Worm (Caenorhabditis elegans) whole organism, midembryonic: ENCODE results near the gene lido-17.

Source experiments
- T22C8.4 ChIP-seq: fragments of 200-800 bp; sonication (Bioruptor generic); IDR thresholded peaks from 2 replicates; pipeline ENCODE4 v1.3.6; 2022; ENCODE audit warnings: missing genetic modification characterization, missing compliant biosample characterization
- cog-1 ChIP-seq: sonication (generic microtip); optimal IDR thresholded peaks from 2 replicates; lab custom pipeline; 2016; ENCODE audit warnings: missing genetic modification characterization, missing compliant biosample characterization
- flt-1 ChIP-seq: fragments of 200-800 bp; sonication (Bioruptor generic); IDR thresholded peaks from 2 replicates; pipeline ENCODE4 v1.3.6; 2022; ENCODE audit warnings: missing genetic modification characterization, missing compliant biosample characterization
- klf-2 ChIP-seq: fragments of 200-800 bp; sonication (Bioruptor generic); conservative IDR thresholded peaks from 2 replicates; pipeline ENCODE4 v1.3.6; 2022; ENCODE audit warnings: missing genetic modification reagents, missing genetic modification characterization, missing compliant biosample characterization
- med-1 ChIP-seq: sonication (generic microtip); optimal IDR thresholded peaks from 2 replicates; lab custom pipeline; 2017; ENCODE audit warnings: missing genetic modification characterization, mild to moderate bottlenecking, missing compliant biosample characterization, antibody characterized with exemption, missing genetic modification reagents; ENCODE audit not compliant: insufficient read depth
- ref-1 ChIP-seq: fragments of 200-800 bp; sonication (Bioruptor generic); conservative IDR thresholded peaks from 2 replicates; pipeline ENCODE4 v1.3.6; 2022; ENCODE audit warnings: missing genetic modification reagents, missing genetic modification characterization, missing compliant biosample characterization
- tab-1 ChIP-seq: fragments of 200-800 bp; sonication (Bioruptor generic); IDR thresholded peaks from 2 replicates; pipeline ENCODE4 v1.3.6; 2022; ENCODE audit warnings: missing genetic modification characterization, missing compliant biosample characterization
- ztf-23 ChIP-seq: fragments of 200-800 bp; sonication (Bioruptor generic); IDR thresholded peaks from 2 replicates; pipeline ENCODE4 v1.3.6; 2022; ENCODE audit warnings: missing genetic modification reagents, missing genetic modification characterization, missing compliant biosample characterization
- ztf-29 ChIP-seq: fragments of 200-800 bp; sonication (Bioruptor generic); IDR thresholded peaks from 2 replicates; pipeline ENCODE4 v1.3.6; 2022; ENCODE audit warnings: missing genetic modification reagents, missing genetic modification characterization, missing compliant biosample characterization

lido-17 gene

ce11 chrII:9403846-9404245 is 11.2 kb upstream of the lido-17 start, which contains the start of gene Y51B9A.5:
Y51B9A.5 (plus strand) TSS chrII:9404146.
- TF ChIP-seq med-1 (no peak), tab-1 (GFP tag; lab: Robert Waterston, UW) (no peak)

- TF ChIP-seq T22C8.4 (GFP tag; lab: Robert Waterston, UW) (no peak), med-1 (no peak), klf-2 (no peak), ref-1 (GFP tag; lab: Robert Waterston, UW) (no peak), ztf-23 (no peak), tab-1 (GFP tag; lab: Robert Waterston, UW) (no peak), ztf-29 (no peak), cog-1 (no peak), flt-1 (GFP tag; lab: Robert Waterston, UW) (no peak)
Observed at ce11 chrII:9403087-9403486, 10.5 kb upstream of the lido-17 start, which contains the start of gene Y51B9A.6. Y51B9A.6 (minus strand) TSS chrII:9403187.

- no peak for TF ChIP-seq ref-1 (GFP tag; lab: Robert Waterston, UW)
- no peak for TF ChIP-seq klf-2
- no peak for TF ChIP-seq ztf-23
- TF ChIP-seq T22C8.4 (GFP tag; lab: Robert Waterston, UW): no peak
- TF ChIP-seq flt-1 (GFP tag; lab: Robert Waterston, UW): no peak
- no peak for TF ChIP-seq cog-1
Observed at ce11 chrII:9399746-9400145, 7.1 kb upstream of the lido-17 start, which contains the start of gene Y51B9A.7. Y51B9A.7 (plus strand) TSS chrII:9400046.

ce11 chrII:9398370-9398901 is 5.8 kb upstream of the lido-17 start, which contains the start of the genes Y51B9A.14 and Y51B9A.8:
Y51B9A.14 (minus strand) TSS chrII:9398470.
Y51B9A.8 (plus strand) TSS chrII:9398851.
- no peak for TF ChIP-seq ztf-29
- TF ChIP-seq T22C8.4 (GFP tag; lab: Robert Waterston, UW): no peak
- no peak for TF ChIP-seq klf-2
- TF ChIP-seq ref-1 (GFP tag; lab: Robert Waterston, UW): no peak
- TF ChIP-seq ztf-23: no peak

- TF ChIP-seq ztf-23 (no peak), T22C8.4 (GFP tag; lab: Robert Waterston, UW) (no peak), ztf-29 (no peak), ref-1 (GFP tag; lab: Robert Waterston, UW) (no peak), cog-1 (no peak), klf-2 (no peak), flt-1 (GFP tag; lab: Robert Waterston, UW) (no peak), med-1 (no peak), tab-1 (GFP tag; lab: Robert Waterston, UW) (no peak)
Observed at ce11 chrII:9397496-9397895, 4.9 kb upstream of the lido-17 start, which contains the start of gene Y51B9A.9. Y51B9A.9 (minus strand) TSS chrII:9397596.

- no peak for TF ChIP-seq klf-2
- no peak for TF ChIP-seq cog-1
- no peak for TF ChIP-seq med-1
- no peak for TF ChIP-seq ztf-29
- TF ChIP-seq tab-1 (GFP tag; lab: Robert Waterston, UW): no peak
- no peak for TF ChIP-seq T22C8.4 (GFP tag; lab: Robert Waterston, UW)
- no peak for TF ChIP-seq flt-1 (GFP tag; lab: Robert Waterston, UW)
- TF ChIP-seq ztf-23: no peak
- TF ChIP-seq ref-1 (GFP tag; lab: Robert Waterston, UW): no peak
Observed at ce11 chrII:9385241-9385640, 7.4 kb downstream of the lido-17 start, which contains the start of gene C06C3.7. C06C3.7 (plus strand) TSS chrII:9385541.

- TF ChIP-seq T22C8.4 (GFP tag; lab: Robert Waterston, UW): no peak
Observed at ce11 chrII:9379796-9380195, 12.8 kb downstream of the lido-17 start, which contains the start of gene srh-48. srh-48 (plus strand) TSS chrII:9380096.

- TF ChIP-seq ztf-29 (no peak), ref-1 (GFP tag; lab: Robert Waterston, UW) (no peak), tab-1 (GFP tag; lab: Robert Waterston, UW) (no peak), T22C8.4 (GFP tag; lab: Robert Waterston, UW) (no peak), ztf-23 (no peak), flt-1 (GFP tag; lab: Robert Waterston, UW) (no peak), med-1 (no peak), klf-2 (no peak), cog-1 (no peak)
Observed at ce11 chrII:9378174-9378573, 14.4 kb downstream of the lido-17 start.

ce11 chrII:9377158-9377557 is 15.5 kb downstream of the lido-17 start, which contains the start of gene C06C3.10:
C06C3.10 (minus strand) TSS chrII:9377258.
- no peak for TF ChIP-seq tab-1 (GFP tag; lab: Robert Waterston, UW)
- no peak for TF ChIP-seq T22C8.4 (GFP tag; lab: Robert Waterston, UW)
- no peak for TF ChIP-seq ref-1 (GFP tag; lab: Robert Waterston, UW)
- TF ChIP-seq cog-1: no peak
- no peak for TF ChIP-seq flt-1 (GFP tag; lab: Robert Waterston, UW)
- no peak for TF ChIP-seq klf-2
- TF ChIP-seq ztf-29: no peak
- TF ChIP-seq ztf-23: no peak
- TF ChIP-seq med-1: no peak

- TF ChIP-seq ztf-29: no peak
- TF ChIP-seq cog-1: no peak
- TF ChIP-seq flt-1 (GFP tag; lab: Robert Waterston, UW): no peak
- TF ChIP-seq ztf-23: no peak
- TF ChIP-seq klf-2: no peak
- TF ChIP-seq tab-1 (GFP tag; lab: Robert Waterston, UW): no peak
- TF ChIP-seq T22C8.4 (GFP tag; lab: Robert Waterston, UW): no peak
- no peak for TF ChIP-seq med-1
- TF ChIP-seq ref-1 (GFP tag; lab: Robert Waterston, UW): no peak
Observed at ce11 chrII:9374807-9375206, 17.8 kb downstream of the lido-17 start, which contains the start of gene C06C3.12. C06C3.12 (plus strand) TSS chrII:9375107.

- TF ChIP-seq cog-1 (no peak), ztf-23 (no peak), med-1 (no peak), ztf-29 (no peak), tab-1 (GFP tag; lab: Robert Waterston, UW) (no peak), ref-1 (GFP tag; lab: Robert Waterston, UW) (no peak), flt-1 (GFP tag; lab: Robert Waterston, UW) (no peak), klf-2 (no peak), T22C8.4 (GFP tag; lab: Robert Waterston, UW) (no peak)
Observed at ce11 chrII:9372991-9373390, 19.6 kb downstream of the lido-17 start, which contains the start of gene C06C3.4. C06C3.4 (plus strand) TSS chrII:9373291.
